Worm (Caenorhabditis elegans) whole organism, early embryonic: Measurements from ENCODE around the gene ref-1.
A peak's percentile ranks its signal among the peaks of the same experiment; 100 is the strongest.

Experiments
- B0310.2 ChIP-seq: sonication (generic microtip); optimal IDR thresholded peaks from 2 replicates; lab custom pipeline; 2016; ENCODE audit warnings: mild to moderate bottlenecking, missing genetic modification characterization, missing compliant biosample characterization
- F13C5.2 ChIP-seq: sonication (generic microtip); optimal IDR thresholded peaks from 2 replicates; lab custom pipeline; 2017; ENCODE audit warnings: mild to moderate bottlenecking, missing genetic modification characterization, inconsistent platforms, missing compliant biosample characterization
- aly-1 ChIP-seq: sonication (generic microtip); optimal IDR thresholded peaks from 2 replicates; lab custom pipeline; 2016; ENCODE audit warnings: missing genetic modification characterization, missing compliant biosample characterization
- ama-1 ChIP-seq: fragments of 150-350 bp; optimal IDR thresholded peaks from 2 replicates; lab custom pipeline; 2014
- ceh-13 ChIP-seq: fragments of 200-800 bp; sonication (Bioruptor generic); optimal IDR thresholded peaks from 2 replicates; lab custom pipeline; 2018; ENCODE audit warnings: mild to moderate bottlenecking, missing genetic modification characterization, missing compliant biosample characterization
- ceh-36 ChIP-seq: sonication (generic microtip); optimal IDR thresholded peaks from 2 replicates; lab custom pipeline; 2016; ENCODE audit warnings: missing genetic modification characterization, inconsistent platforms, missing compliant biosample characterization
- ets-7 ChIP-seq: sonication (generic microtip); optimal IDR thresholded peaks from 2 replicates; lab custom pipeline; 2016; ENCODE audit warnings: missing genotype, missing genetic modification characterization, missing compliant biosample characterization
- flt-1 ChIP-seq: fragments of 200-800 bp; sonication (Bioruptor generic); IDR thresholded peaks from 2 replicates; pipeline ENCODE4 v1.3.6; 2022; ENCODE audit warnings: missing genetic modification characterization, missing compliant biosample characterization
- hmbx-1 ChIP-seq: sonication (generic microtip); optimal IDR thresholded peaks from 2 replicates; lab custom pipeline; 2016; ENCODE audit warnings: mild to moderate bottlenecking, missing genetic modification characterization, missing compliant biosample characterization
- hmg-4 ChIP-seq: fragments of 200-800 bp; sonication (Bioruptor generic); optimal IDR thresholded peaks from 2 replicates; lab custom pipeline; 2018; ENCODE audit warnings: mild to moderate bottlenecking, missing genetic modification characterization, missing compliant biosample characterization
- hnd-1 ChIP-seq: sonication (generic microtip); optimal IDR thresholded peaks from 2 replicates; lab custom pipeline; 2016; ENCODE audit warnings: missing genetic modification characterization, missing compliant biosample characterization
- pes-1 ChIP-seq: fragments of 200-800 bp; sonication (Bioruptor generic); IDR thresholded peaks from 2 replicates; pipeline ENCODE4 v1.3.6; 2022; ENCODE audit warnings: missing genetic modification reagents, missing genetic modification characterization, missing compliant biosample characterization
- scrt-1 ChIP-seq: fragments of 200-800 bp; sonication (Bioruptor generic); IDR thresholded peaks from 2 replicates; pipeline ENCODE4 v1.3.6; 2022; ENCODE audit warnings: missing genetic modification characterization, missing compliant biosample characterization
- sea-1 ChIP-seq: fragments of 200-800 bp; sonication (Bioruptor generic); conservative IDR thresholded peaks from 2 replicates; pipeline ENCODE4 v1.3.6; 2022; ENCODE audit warnings: missing genetic modification characterization, missing compliant biosample characterization
- tbx-11 ChIP-seq: fragments of 200-800 bp; sonication (Bioruptor generic); IDR thresholded peaks from 2 replicates; pipeline ENCODE4 v1.3.6; 2022; ENCODE audit warnings: missing genetic modification characterization, missing compliant biosample characterization
- tbx-37 ChIP-seq: fragments of 200-800 bp; sonication (Bioruptor generic); conservative IDR thresholded peaks from 2 replicates; pipeline ENCODE4 v1.3.6; 2022; ENCODE audit warnings: missing genetic modification reagents, missing genetic modification characterization, missing compliant biosample characterization
- tra-4 ChIP-seq: sonication (generic microtip); optimal IDR thresholded peaks from 2 replicates; lab custom pipeline; 2017; ENCODE audit warnings: missing genetic modification characterization, missing compliant biosample characterization

ref-1 gene

DNA sequence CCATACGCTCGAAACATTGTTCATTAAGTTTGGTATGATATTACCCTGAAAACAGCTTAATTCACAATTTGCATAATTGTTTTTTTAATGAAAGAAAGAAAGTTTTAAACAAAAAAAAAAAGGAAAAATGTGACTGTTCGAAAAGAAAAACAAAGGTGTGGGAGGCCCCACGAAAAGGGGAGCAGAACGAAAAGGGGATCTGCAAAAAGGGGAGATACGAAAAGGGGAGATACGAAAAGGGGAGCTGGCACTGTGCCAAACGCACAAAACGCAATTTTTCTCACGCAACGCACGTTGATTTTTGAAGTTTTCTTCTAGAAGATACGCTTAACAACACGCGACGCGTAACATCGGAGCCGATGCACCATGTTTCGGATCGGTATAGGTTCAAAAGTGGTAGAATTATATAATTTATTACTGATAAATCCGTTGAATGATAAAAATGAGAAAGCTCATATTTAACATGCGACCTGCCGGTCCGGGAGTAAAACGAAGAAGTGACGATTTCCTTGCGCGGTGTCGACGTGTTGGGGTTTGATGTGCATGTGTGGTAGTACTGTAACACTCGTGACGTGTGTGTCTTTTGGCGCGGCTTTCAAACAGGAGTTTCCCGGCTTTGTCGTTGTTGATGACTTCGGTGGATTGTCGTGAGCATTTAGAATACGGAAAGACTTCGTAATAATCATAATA, 29.5 kb downstream of the ref-1 start, which contains the start of gene nrde-2:
TSS of gene nrde-2 (minus strand) at position 45 of the 690 bp plus-strand sequence.
- TF ChIP-seq pes-1 (peak; percentile 66; the same call in 1 of the 2 replicates), tbx-11 (GFP tag; lab: Robert Waterston, UW) (peak; percentile 56; the same call in 1 of the 2 replicates), tbx-37 (GFP tag; lab: Robert Waterston, UW) (peak; percentile 54; the same call in 1 of the 2 replicates)

DNA sequence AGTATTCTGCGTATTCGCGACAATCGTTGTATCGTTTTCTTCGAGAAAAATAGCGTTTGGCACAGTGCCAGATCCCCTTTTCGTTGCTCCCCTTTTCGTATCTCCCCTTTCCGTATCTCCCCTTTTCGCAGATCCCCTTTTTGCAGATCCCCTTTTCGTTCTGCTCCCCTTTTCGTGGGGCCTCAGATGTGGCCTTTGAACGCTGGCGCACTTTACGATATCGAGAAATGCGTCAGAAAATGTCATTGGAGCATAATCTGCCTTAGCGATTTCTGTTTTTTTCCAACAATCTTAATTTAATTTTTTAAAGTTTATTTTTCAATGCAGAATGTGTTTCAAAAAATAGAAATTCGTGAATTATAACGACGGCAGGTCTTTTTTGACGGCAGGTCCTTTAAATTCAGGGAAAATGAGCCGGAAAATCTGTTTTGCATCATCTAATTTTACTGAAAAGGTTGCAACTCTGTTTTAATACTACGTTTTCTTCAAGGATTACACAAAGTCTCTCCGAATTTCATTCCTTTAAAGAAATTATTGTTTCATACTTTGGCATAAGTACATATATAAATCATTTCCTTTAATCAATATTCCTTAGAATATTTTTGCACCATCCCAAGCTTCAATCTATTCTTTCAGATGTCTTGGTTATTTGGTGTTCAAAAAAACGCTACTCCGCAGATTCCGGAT, 30.2 kb downstream of the ref-1 start, which contains the start of gene atad-3:
TSS of gene atad-3 (plus strand) at position 637 of the 687 bp plus-strand sequence.
- peak; percentile 6 for TF ChIP-seq ceh-13 (GFP tag; lab: Kevin White, UChicago)
- TF ChIP-seq F13C5.2 (tag; lab: Kevin White, UChicago) = peak; percentile 53
- TF ChIP-seq hnd-1 = peak; percentile 41
- peak; percentile 78 for TF ChIP-seq ets-7 (tag; lab: Kevin White, UChicago)
- TF ChIP-seq pes-1 = peak; percentile 94
- peak; percentile 27 for TF ChIP-seq ceh-36 (tag; lab: Kevin White, UChicago)
- peak; percentile 88 for TF ChIP-seq tbx-11 (GFP tag; lab: Robert Waterston, UW)
- peak; percentile 72 for TF ChIP-seq hmg-4 (GFP tag; lab: Kevin White, UChicago)
- no peak for TF ChIP-seq aly-1 (tag; lab: Kevin White, UChicago)
- TF ChIP-seq sea-1 (GFP tag; lab: Robert Waterston, UW) = peak; percentile 81
- peak; percentile 87 for TF ChIP-seq scrt-1
- no peak for TF ChIP-seq B0310.2
- TF ChIP-seq flt-1 (GFP tag; lab: Robert Waterston, UW) = peak; percentile 88
- no peak for TF ChIP-seq ama-1 (lab: Kevin White, UChicago)
- TF ChIP-seq tbx-37 (GFP tag; lab: Robert Waterston, UW) = peak; percentile 97

DNA sequence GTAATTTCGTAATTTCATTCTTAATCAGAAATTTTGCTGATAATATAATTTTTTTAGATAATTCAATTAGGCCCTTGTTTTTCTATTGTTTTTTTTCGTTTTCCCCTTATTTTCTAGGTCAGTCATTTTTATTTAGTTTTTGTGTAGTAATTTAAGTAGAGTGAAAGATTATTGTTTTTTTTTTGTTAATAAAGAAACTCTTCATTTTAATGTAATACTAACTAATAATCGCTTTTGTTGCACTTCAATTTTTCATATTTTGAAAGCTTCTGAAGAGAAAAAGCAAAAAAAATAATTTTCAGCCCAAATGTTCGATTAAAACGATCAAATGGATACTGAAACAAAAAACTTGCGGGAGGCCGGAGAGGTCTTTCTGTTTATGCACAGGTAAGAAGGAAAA, 32.7 kb downstream of the ref-1 start, which contains the start of gene F54B3.1:
TSS of gene F54B3.1 (plus strand) at position 301 of the 400 bp plus-strand sequence.
- TF ChIP-seq tbx-11 (GFP tag; lab: Robert Waterston, UW) (no peak), hmg-4 (GFP tag; lab: Kevin White, UChicago) (no peak), tbx-37 (GFP tag; lab: Robert Waterston, UW) (no peak), hmbx-1 (no peak), pes-1 (no peak)

DNA sequence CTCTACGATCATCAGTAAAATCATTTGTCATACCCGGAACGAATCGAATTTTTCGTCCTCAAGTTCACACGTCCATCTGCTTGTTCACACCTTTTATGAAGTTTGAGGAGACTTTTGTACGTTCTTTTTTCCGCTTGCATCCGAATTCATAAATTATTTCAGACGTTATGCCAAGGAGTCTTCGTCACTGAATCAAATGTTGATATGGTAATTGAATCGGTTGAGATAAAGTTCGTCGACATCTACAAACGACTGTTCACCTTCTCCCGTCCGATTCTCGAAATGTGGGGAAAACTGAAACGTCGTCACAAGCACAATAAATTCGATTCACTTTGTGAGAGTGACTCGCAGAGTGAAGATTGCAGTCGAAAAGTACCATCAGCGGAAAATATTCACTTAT, 33.8 kb downstream of the ref-1 start:
- TF ChIP-seq tbx-11 (GFP tag; lab: Robert Waterston, UW) = no peak
- TF ChIP-seq ets-7 (tag; lab: Kevin White, UChicago) = no peak
- no peak for TF ChIP-seq scrt-1
- TF ChIP-seq ceh-13 (GFP tag; lab: Kevin White, UChicago) = no peak
- no peak for TF ChIP-seq pes-1
- no peak for TF ChIP-seq sea-1 (GFP tag; lab: Robert Waterston, UW)
- no peak for TF ChIP-seq B0310.2
- TF ChIP-seq hnd-1 = no peak
- no peak for TF ChIP-seq hmbx-1
- TF ChIP-seq flt-1 (GFP tag; lab: Robert Waterston, UW) = no peak
- no peak for TF ChIP-seq ceh-36 (tag; lab: Kevin White, UChicago)
- no peak for TF ChIP-seq F13C5.2 (tag; lab: Kevin White, UChicago)
- no peak for TF ChIP-seq tbx-37 (GFP tag; lab: Robert Waterston, UW)
- no peak for TF ChIP-seq aly-1 (tag; lab: Kevin White, UChicago)
- no peak for TF ChIP-seq hmg-4 (GFP tag; lab: Kevin White, UChicago)
- TF ChIP-seq tra-4 (tag; lab: Kevin White, UChicago) = no peak
- no peak for TF ChIP-seq ama-1 (lab: Kevin White, UChicago)

DNA sequence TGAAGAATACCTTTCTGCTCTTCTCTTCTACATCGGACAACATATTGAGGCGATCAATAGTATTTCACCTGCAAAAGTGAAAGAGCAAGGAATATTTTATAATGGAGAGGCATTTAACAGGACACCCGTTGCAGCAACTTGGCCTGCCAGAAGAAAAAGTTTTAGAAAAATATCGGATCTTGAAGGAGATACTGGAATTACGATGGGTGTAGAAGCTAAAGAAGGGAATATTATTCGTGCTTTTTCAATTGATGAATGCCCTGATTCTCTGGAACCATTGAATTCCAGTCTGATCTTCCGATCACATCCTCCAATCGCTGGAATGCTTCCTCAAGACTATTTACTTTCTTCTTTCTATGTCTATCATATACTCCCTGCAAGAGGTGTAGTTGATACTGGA, 43.0 kb downstream of the ref-1 start:
- TF ChIP-seq hnd-1 (no peak), ceh-13 (GFP tag; lab: Kevin White, UChicago) (no peak), B0310.2 (no peak), F13C5.2 (tag; lab: Kevin White, UChicago) (no peak), flt-1 (GFP tag; lab: Robert Waterston, UW) (no peak), ets-7 (tag; lab: Kevin White, UChicago) (no peak), hmg-4 (GFP tag; lab: Kevin White, UChicago) (no peak), sea-1 (GFP tag; lab: Robert Waterston, UW) (no peak), ama-1 (lab: Kevin White, UChicago) (no peak), ceh-36 (tag; lab: Kevin White, UChicago) (no peak), scrt-1 (no peak), pes-1 (no peak), tbx-37 (GFP tag; lab: Robert Waterston, UW) (no peak), aly-1 (tag; lab: Kevin White, UChicago) (no peak), tra-4 (tag; lab: Kevin White, UChicago) (no peak)
